Worm (Caenorhabditis elegans) whole organism, young adult: ENCODE results near the gene T19C4.1.

Experiments used
- B0019.2 ChIP-seq: fragments of 200-800 bp; sonication (Bioruptor generic); conservative IDR thresholded peaks from 2 replicates; pipeline ENCODE4 v1.3.6; 2022; ENCODE audit warnings: missing genetic modification reagents, missing genetic modification characterization, missing compliant biosample characterization
- B0035.1 ChIP-seq: sonication (generic microtip); optimal IDR thresholded peaks from 2 replicates; lab custom pipeline; 2016; ENCODE audit warnings: missing genetic modification characterization, mild to moderate bottlenecking, missing compliant biosample characterization, missing genotype, missing genetic modification reagents
- B0336.3 ChIP-seq: fragments of 200-800 bp; sonication (Bioruptor generic); IDR thresholded peaks from 2 replicates; pipeline ENCODE4 v1.3.6; 2022; ENCODE audit warnings: missing genetic modification characterization, missing compliant biosample characterization
- C06A6.2 ChIP-seq: fragments of 200-800 bp; sonication (Bioruptor generic); conservative IDR thresholded peaks from 2 replicates; pipeline ENCODE4 v1.3.6; 2022; ENCODE audit warnings: missing genetic modification characterization, missing compliant biosample characterization
- D2030.7 ChIP-seq: fragments of 200-800 bp; sonication (Bioruptor generic); IDR thresholded peaks from 2 replicates; pipeline ENCODE4 v1.3.6; 2022; ENCODE audit warnings: missing genetic modification reagents, missing genetic modification characterization, missing compliant biosample characterization
- F39B2.1 ChIP-seq: fragments of 200-800 bp; sonication (Bioruptor generic); IDR thresholded peaks from 2 replicates; pipeline ENCODE4 v1.3.6; 2022; ENCODE audit warnings: missing genetic modification reagents, missing genetic modification characterization, missing compliant biosample characterization
- F49E8.2 ChIP-seq: sonication (generic microtip); optimal IDR thresholded peaks from 3 replicates; lab custom pipeline; 2017; ENCODE audit warnings: missing genetic modification characterization, mild to moderate bottlenecking, missing compliant biosample characterization, antibody characterized with exemption, moderate library complexity; ENCODE audit not compliant: insufficient read depth
- F57A8.1 ChIP-seq: fragments of 200-800 bp; sonication (Bioruptor generic); optimal IDR thresholded peaks from 2 replicates; lab custom pipeline; 2018; ENCODE audit warnings: mild to moderate bottlenecking, missing genetic modification characterization, moderate library complexity, missing compliant biosample characterization
- K11D2.4 ChIP-seq: fragments of 200-800 bp; sonication (Bioruptor generic); IDR thresholded peaks from 2 replicates; pipeline ENCODE4 v1.3.6; 2022; ENCODE audit warnings: missing genetic modification reagents, missing genetic modification characterization, missing compliant biosample characterization
- Y53G8AR.9 ChIP-seq: fragments of 200-800 bp; sonication (Bioruptor generic); conservative IDR thresholded peaks from 2 replicates; pipeline ENCODE4 v1.3.6; 2022; ENCODE audit warnings: missing genetic modification reagents, missing genetic modification characterization, missing compliant biosample characterization
- Y79H2A.3 ChIP-seq: fragments of 200-800 bp; sonication (Bioruptor generic); conservative IDR thresholded peaks from 2 replicates; pipeline ENCODE4 v1.3.6; 2022; ENCODE audit warnings: missing genetic modification reagents, missing genetic modification characterization, missing compliant biosample characterization
- ama-1 ChIP-seq, 3 experiments: fragments of 150-350 bp in 1 of 3; sonication (generic microtip) in 2 of 3; optimal IDR thresholded peaks; 2 replicates each; lab custom pipeline; 2014 to 2018; ENCODE audit warnings: missing biosample characterization in 2 of 3, missing genetic modification characterization in 2 of 3, missing genetic modification reagents in 2 of 3
- aptf-3 ChIP-seq: fragments of 200-800 bp; sonication (Bioruptor generic); IDR thresholded peaks from 2 replicates; pipeline ENCODE4 v1.3.6; 2022; ENCODE audit warnings: missing genetic modification characterization, missing compliant biosample characterization
- athp-1 ChIP-seq: sonication (generic microtip); optimal IDR thresholded peaks from 2 replicates; lab custom pipeline; 2017; ENCODE audit warnings: mild to moderate bottlenecking, missing genetic modification characterization, missing compliant biosample characterization
- attf-3 ChIP-seq: fragments of 200-800 bp; sonication (Bioruptor generic); conservative IDR thresholded peaks from 2 replicates; pipeline ENCODE4 v1.3.6; 2022; ENCODE audit warnings: missing genetic modification reagents, missing genetic modification characterization, missing compliant biosample characterization
- cebp-2 ChIP-seq: fragments of 200-800 bp; sonication (Bioruptor generic); IDR thresholded peaks from 2 replicates; pipeline ENCODE4 v1.3.6; 2022; ENCODE audit warnings: missing genetic modification characterization, missing compliant biosample characterization
- ceh-100 ChIP-seq: fragments of 200-800 bp; sonication (Bioruptor generic); IDR thresholded peaks from 2 replicates; pipeline ENCODE4 v1.3.6; 2022; ENCODE audit warnings: missing genetic modification reagents, missing genetic modification characterization, missing compliant biosample characterization
- ceh-91 ChIP-seq: fragments of 200-800 bp; sonication (Bioruptor generic); IDR thresholded peaks from 2 replicates; pipeline ENCODE4 v1.3.6; 2022; ENCODE audit warnings: missing genetic modification reagents, missing genetic modification characterization, missing compliant biosample characterization
- die-1 ChIP-seq: sonication (generic microtip); optimal IDR thresholded peaks from 2 replicates; lab custom pipeline; 2016; ENCODE audit warnings: missing genotype, mild to moderate bottlenecking, missing genetic modification characterization, missing compliant biosample characterization
- dox-1 ChIP-seq: fragments of 200-800 bp; sonication (Bioruptor generic); IDR thresholded peaks from 2 replicates; pipeline ENCODE4 v1.3.6; 2022; ENCODE audit warnings: missing genetic modification reagents, missing genetic modification characterization, missing compliant biosample characterization
- dpl-1 ChIP-seq: fragments of 150-350 bp; optimal IDR thresholded peaks from 2 replicates; lab custom pipeline; 2014; ENCODE audit warnings: missing biosample characterization, missing genetic modification reagents, missing genetic modification characterization
- efl-1 ChIP-seq: fragments of 150-350 bp; optimal IDR thresholded peaks from 2 replicates; lab custom pipeline; 2014; ENCODE audit warnings: missing biosample characterization, missing genetic modification reagents, missing genetic modification characterization
- egl-18 ChIP-seq: fragments of 200-800 bp; sonication (Bioruptor generic); IDR thresholded peaks from 2 replicates; pipeline ENCODE4 v1.3.6; 2022; ENCODE audit warnings: missing genetic modification reagents, missing genetic modification characterization, missing compliant biosample characterization
- ekl-4 ChIP-seq: fragments of 200-800 bp; sonication (Bioruptor generic); IDR thresholded peaks from 2 replicates; pipeline ENCODE4 v1.3.6; 2022; ENCODE audit warnings: missing genetic modification reagents, missing genetic modification characterization, missing compliant biosample characterization
- hmg-1.2 ChIP-seq: fragments of 200-800 bp; sonication (Bioruptor generic); IDR thresholded peaks from 2 replicates; pipeline ENCODE4 v1.3.6; 2022; ENCODE audit warnings: missing genetic modification reagents, missing genetic modification characterization, missing compliant biosample characterization
- lin-35 ChIP-seq, 3 experiments: fragments of 150-350 bp in 2 of 3; sonication (generic microtip) in 1 of 3; optimal IDR thresholded peaks; 2 replicates each; lab custom pipeline; 2014 to 2018; ENCODE audit warnings: missing biosample characterization in 3 of 3, missing genetic modification characterization in 3 of 3, missing genetic modification reagents in 3 of 3
- lsl-1 ChIP-seq: fragments of 200-800 bp; sonication (Bioruptor generic); optimal IDR thresholded peaks from 2 replicates; lab custom pipeline; 2018; ENCODE audit warnings: mild to moderate bottlenecking, missing genetic modification characterization, moderate library complexity, missing compliant biosample characterization
- madf-10 ChIP-seq: sonication (generic microtip); optimal IDR thresholded peaks from 2 replicates; lab custom pipeline; 2016; ENCODE audit warnings: mild to moderate bottlenecking, missing genetic modification characterization, missing compliant biosample characterization
- madf-3 ChIP-seq: fragments of 200-800 bp; sonication (Bioruptor generic); IDR thresholded peaks from 2 replicates; pipeline ENCODE4 v1.3.6; 2022; ENCODE audit warnings: missing genetic modification reagents, missing genetic modification characterization, missing compliant biosample characterization
- madf-6 ChIP-seq: fragments of 200-800 bp; sonication (Bioruptor generic); IDR thresholded peaks from 2 replicates; pipeline ENCODE4 v1.3.6; 2022; ENCODE audit warnings: missing genetic modification reagents, missing genetic modification characterization, missing compliant biosample characterization
- mel-28 ChIP-seq: sonication (generic microtip); optimal IDR thresholded peaks from 2 replicates; lab custom pipeline; 2016; ENCODE audit warnings: borderline replicate concordance, mild to moderate bottlenecking, missing genetic modification characterization, missing compliant biosample characterization
- nhr-120 ChIP-seq: fragments of 200-800 bp; sonication (Bioruptor generic); IDR thresholded peaks from 2 replicates; pipeline ENCODE4 v1.3.6; 2022; ENCODE audit warnings: missing genetic modification characterization, missing compliant biosample characterization
- nhr-27 ChIP-seq: fragments of 200-800 bp; sonication (Bioruptor generic); optimal IDR thresholded peaks from 2 replicates; lab custom pipeline; 2018; ENCODE audit warnings: mild to moderate bottlenecking, missing genetic modification characterization, moderate library complexity, missing compliant biosample characterization
- pbrm-1 ChIP-seq: fragments of 200-800 bp; sonication (Bioruptor generic); IDR thresholded peaks from 2 replicates; pipeline ENCODE4 v1.3.6; 2022; ENCODE audit warnings: missing genetic modification reagents, missing genetic modification characterization, missing compliant biosample characterization
- rcor-1 ChIP-seq: fragments of 200-800 bp; sonication (Bioruptor generic); IDR thresholded peaks from 2 replicates; pipeline ENCODE4 v1.3.6; 2022; ENCODE audit warnings: missing genetic modification reagents, missing genetic modification characterization, missing compliant biosample characterization
- repo-1 ChIP-seq: sonication (generic microtip); optimal IDR thresholded peaks from 2 replicates; lab custom pipeline; 2017; ENCODE audit warnings: mild to moderate bottlenecking, missing genetic modification characterization, missing compliant biosample characterization
- rpc-1 ChIP-seq, 2 experiments: fragments of 150-350 bp in 1 of 2; sonication (generic microtip) in 1 of 2; optimal IDR thresholded peaks; 2 replicates each; lab custom pipeline; 2014 to 2018; ENCODE audit warnings: missing biosample characterization in 1 of 2, missing genetic modification characterization in 1 of 2, missing genetic modification reagents in 1 of 2, missing genotype in 1 of 2
- sea-2 ChIP-seq: fragments of 200-800 bp; sonication (Bioruptor generic); IDR thresholded peaks from 2 replicates; pipeline ENCODE4 v1.3.6; 2022; ENCODE audit warnings: missing genetic modification characterization, missing compliant biosample characterization
- snpc-4 ChIP-seq, 5 experiments: fragments of 150-350 bp in 1 of 5; sonication (generic microtip) in 4 of 5; optimal IDR thresholded peaks; 2 replicates each; lab custom pipeline; 2014 to 2018; ENCODE audit warnings: missing genetic modification characterization in 5 of 5, missing biosample characterization in 3 of 5, antibody characterized with exemption in 2 of 5, mild to moderate bottlenecking in 2 of 5, missing compliant biosample characterization in 2 of 5, missing genotype in 2 of 5, moderate library complexity in 2 of 5, missing genetic modification reagents in 1 of 5
- ztf-6 ChIP-seq: fragments of 200-800 bp; sonication (Bioruptor generic); IDR thresholded peaks from 2 replicates; pipeline ENCODE4 v1.3.6; 2022; ENCODE audit warnings: missing genetic modification reagents, missing genetic modification characterization, missing compliant biosample characterization

T19C4.1 gene

DNA sequence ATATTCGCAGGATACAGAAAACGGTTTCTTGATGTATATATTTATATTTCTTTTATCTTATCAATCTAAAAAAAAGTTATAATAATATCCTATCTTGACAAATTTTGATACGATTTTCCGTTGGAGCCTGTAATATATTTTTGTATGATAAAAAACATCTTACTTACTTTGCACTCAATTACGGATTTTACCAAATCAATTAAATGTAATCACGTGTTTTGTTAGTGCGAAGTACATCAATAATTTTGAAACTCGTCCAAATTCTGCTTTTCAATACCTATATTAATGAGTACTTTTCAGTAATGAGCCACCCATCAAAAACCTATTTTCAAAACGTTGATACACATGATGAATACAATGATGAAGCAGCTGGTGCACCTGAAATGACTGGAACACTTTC, at the start of gene T19C4.1:
T19C4.1 (plus strand) TSS at position 301 of the 400 bp plus-strand sequence.
- TF ChIP-seq K11D2.4 (GFP tag; lab: Robert Waterston, UW) (no peak), dox-1 (GFP tag; lab: Robert Waterston, UW) (no peak), madf-3 (GFP tag; lab: Robert Waterston, UW) (no peak), Y79H2A.3 (no peak), lsl-1 (GFP tag; lab: Kevin White, UChicago) (no peak), nhr-27 (no peak), madf-6 (GFP tag; lab: Robert Waterston, UW) (no peak), C06A6.2 (GFP tag; lab: Robert Waterston, UW) (no peak), sea-2 (GFP tag; lab: Robert Waterston, UW) (no peak), athp-1 (tag; lab: Kevin White, UChicago) (no peak), hmg-1.2 (GFP tag; lab: Robert Waterston, UW) (no peak), nhr-120 (GFP tag; lab: Robert Waterston, UW) (no peak), ceh-91 (GFP tag; lab: Robert Waterston, UW) (no peak)

- no peak for TF ChIP-seq B0035.1 (tag; lab: Kevin White, UChicago)
- TF ChIP-seq D2030.7 (GFP tag; lab: Robert Waterston, UW): no peak
- no peak for TF ChIP-seq cebp-2 (GFP tag; lab: Robert Waterston, UW)
- no peak for TF ChIP-seq F49E8.2 (tag; lab: Kevin White, UChicago)
- no peak for TF ChIP-seq B0336.3 (GFP tag; lab: Robert Waterston, UW)
- TF ChIP-seq, all 124 proteins: peak for 0
These were observed 45.1 kb upstream of the T19C4.1 start for ce11 chrV:11104408-11104807.

- peak; percentile 36 for TF ChIP-seq madf-6 (GFP tag; lab: Robert Waterston, UW)
- 0 out of 2 replicates have a peak, but pooled peaks have one; percentile 52 for TF ChIP-seq madf-3 (GFP tag; lab: Robert Waterston, UW)
These were observed 39.9 kb upstream of the T19C4.1 start, which contains the start of gene Y42A5A.5 for ce11 chrV:11109647-11110046. Y42A5A.5 (minus strand) TSS chrV:11109747.

DNA sequence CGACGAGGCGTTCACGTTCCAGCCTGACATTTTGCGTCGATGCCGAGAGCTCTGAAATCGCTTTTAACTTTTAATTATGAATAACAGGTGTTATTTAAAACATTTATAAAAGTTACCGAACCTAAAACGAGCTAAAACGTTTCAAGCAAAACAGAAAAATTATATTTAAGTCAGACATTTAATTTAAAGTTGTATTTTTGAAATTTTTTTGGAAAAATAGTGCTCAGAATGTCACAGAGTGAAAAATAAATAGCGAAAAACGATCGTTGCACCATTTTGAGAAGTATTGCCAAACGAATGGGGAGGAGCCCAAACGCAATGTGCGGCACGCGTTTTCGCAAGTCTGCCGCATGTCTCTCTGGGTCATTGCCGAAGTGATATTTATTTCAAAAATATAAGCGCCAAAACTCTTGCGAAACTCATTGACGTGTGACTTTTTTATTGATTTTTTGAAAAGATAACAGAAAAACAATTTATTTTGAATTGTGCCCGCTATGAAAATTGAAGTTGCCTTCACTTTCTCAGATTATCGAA, 36.4 kb upstream of the T19C4.1 start, which contains the start of gene erfa-3:
erfa-3 (minus strand) TSS at position 51 of the 534 bp plus-strand sequence.
- TF ChIP-seq F57A8.1 (GFP tag; lab: Kevin White, UChicago) (no peak), egl-18 (GFP tag; lab: Robert Waterston, UW) (0 out of 2 replicates have a peak, but pooled peaks have one; percentile 63), snpc-4 (GFP tag; optimal IDR thresholded peaks at IDR 0.05; lab: Kevin White, UChicago) (peak; percentile 52), snpc-4 (tag; optimal IDR thresholded peaks at IDR 0.05; lab: Kevin White, UChicago) (peak; percentile 0 to 50 (median 34)), ztf-6 (GFP tag; lab: Robert Waterston, UW) (no peak), pbrm-1 (GFP tag; lab: Robert Waterston, UW) (no peak), B0336.3 (GFP tag; lab: Robert Waterston, UW) (peak; percentile 33; the same call in 1 of the 2 replicates), lsl-1 (GFP tag; lab: Kevin White, UChicago) (peak; percentile 28), F39B2.1 (no peak), K11D2.4 (GFP tag; lab: Robert Waterston, UW) (0 out of 2 replicates have a peak, but pooled peaks have one; percentile 41), madf-10 (tag; lab: Kevin White, UChicago) (peak; percentile 7), aptf-3 (GFP tag; lab: Robert Waterston, UW) (no peak), lin-35 (GFP tag; optimal IDR thresholded peaks at IDR 0.05; lab: Kevin White, UChicago) (peak in 1 of 3 experiments; percentile 69), ceh-100 (peak; percentile 73), efl-1 (GFP tag; lab: Kevin White, UChicago) (peak; percentile 41), rcor-1 (GFP tag; lab: Robert Waterston, UW) (peak; percentile 74), attf-3 (GFP tag; lab: Robert Waterston, UW) (no peak), repo-1 (tag; lab: Kevin White, UChicago) (peak; percentile 44), Y53G8AR.9 (GFP tag; lab: Robert Waterston, UW) (0 out of 2 replicates have a peak, but pooled peaks have one; percentile 27), die-1 (tag; lab: Kevin White, UChicago) (peak; percentile 53), mel-28 (tag; lab: Kevin White, UChicago) (no peak), dox-1 (GFP tag; lab: Robert Waterston, UW) (peak; percentile 58), dpl-1 (peak; percentile 27), ekl-4 (peak; percentile 62; the same call in 1 of the 2 replicates), B0019.2 (GFP tag; lab: Robert Waterston, UW) (0 out of 2 replicates have a peak, but pooled peaks have one; percentile 21), rpc-1 (optimal IDR thresholded peaks at IDR 0.05; lab: Kevin White, UChicago) (peak; percentile 44), rpc-1 (tag; optimal IDR thresholded peaks at IDR 0.05; lab: Kevin White, UChicago) (no peak), ama-1 (optimal IDR thresholded peaks at IDR 0.05; lab: Kevin White, UChicago) (no peak), ama-1 (GFP tag; optimal IDR thresholded peaks at IDR 0.05; lab: Kevin White, UChicago) (peak in 1 of 2 experiments; percentile 30)
